Fruit fly (Drosophila melanogaster): ENCODE results near the gene CG3618.

Gene CG3618

dm6 chr3L:20815666-20816375 lies at the start of gene CG3618, which contains the start of gene Pka-R1 (continued):
- TF ChIP-seq CG2889 (GFP tag; IDR thresholded peaks at IDR 0.05): no peak
- peak; percentile 21 for TF ChIP-seq Fer1 (GFP tag; optimal IDR thresholded peaks at IDR 0.05)
- no peak for TF ChIP-seq CkIIα-i1 (GFP tag; IDR thresholded peaks at IDR 0.05)
- TF ChIP-seq unc-4 (GFP tag; IDR thresholded peaks at IDR 0.05; ENCODE audit: partially characterized antibody): no peak
- no peak for TF ChIP-seq wor (GFP tag; IDR thresholded peaks at IDR 0.05)
- no peak for TF ChIP-seq hkb (optimal IDR thresholded peaks at IDR 0.05)
- TF ChIP-seq hkb (GFP tag; IDR thresholded peaks at IDR 0.05): no peak
- no peak for TF ChIP-seq CG7372 (GFP tag; IDR thresholded peaks at IDR 0.05)
- no peak for TF ChIP-seq Rfx (GFP tag; IDR thresholded peaks at IDR 0.05)
- no peak for TF ChIP-seq CG5953 (GFP tag; IDR thresholded peaks at IDR 0.05)
- no peak for TF ChIP-seq crol (GFP tag; IDR thresholded peaks at IDR 0.05)
- TF ChIP-seq CG12104 (GFP tag; optimal IDR thresholded peaks at IDR 0.05): no peak
- no peak for TF ChIP-seq wdn (GFP tag; IDR thresholded peaks at IDR 0.05)
- TF ChIP-seq B-H1 (GFP tag; IDR thresholded peaks at IDR 0.05): no peak
- no peak for TF ChIP-seq CG17802 (tag; optimal IDR thresholded peaks at IDR 0.05)
- no peak for TF ChIP-seq btn (GFP tag; optimal IDR thresholded peaks at IDR 0.05)
- TF ChIP-seq CG1792 (GFP tag; optimal IDR thresholded peaks at IDR 0.05): no peak
- TF ChIP-seq CG7786 (GFP tag; optimal IDR thresholded peaks at IDR 0.05): no peak
- TF ChIP-seq inv (GFP tag; IDR thresholded peaks at IDR 0.05; ENCODE audit: partially characterized antibody): no peak
- TF ChIP-seq ash1 (GFP tag; optimal IDR thresholded peaks at IDR 0.05): no peak
- TF ChIP-seq Pdp1 (GFP tag; optimal IDR thresholded peaks at IDR 0.05): peak in 1 of 2 experiments; percentile 77
- TF ChIP-seq Eip74EF (GFP tag; optimal IDR thresholded peaks at IDR 0.05): no peak
- no peak for TF ChIP-seq knrl (GFP tag; IDR thresholded peaks at IDR 0.05; ENCODE audit: partially characterized antibody)
- TF ChIP-seq CG10147 (GFP tag; optimal IDR thresholded peaks at IDR 0.05): no peak
- peak; percentile 85 for TF ChIP-seq CG10267 (tag; optimal IDR thresholded peaks at IDR 0.05)
- TF ChIP-seq pho (GFP tag; optimal IDR thresholded peaks at IDR 0.05): no peak
- TF ChIP-seq CG3726 (GFP tag; IDR thresholded peaks at IDR 0.05): no peak
- TF ChIP-seq HmgD (GFP tag; optimal IDR thresholded peaks at IDR 0.05): no peak
- peak; percentile 32 for TF ChIP-seq CG34376 (GFP tag; optimal IDR thresholded peaks at IDR 0.05)
- TF ChIP-seq E2f1 (GFP tag; IDR thresholded peaks at IDR 0.05): no peak
- no peak for TF ChIP-seq Hand (GFP tag; optimal IDR thresholded peaks at IDR 0.05)
- peak; percentile 12 for TF ChIP-seq Xbp1 (GFP tag; optimal IDR thresholded peaks at IDR 0.05)
- TF ChIP-seq MESR4 (GFP tag; optimal IDR thresholded peaks at IDR 0.05): peak; percentile 83
- TF ChIP-seq BtbVII (GFP tag; optimal IDR thresholded peaks at IDR 0.05): no peak
- no peak for TF ChIP-seq CG15011 (GFP tag; optimal IDR thresholded peaks at IDR 0.05)
- TF ChIP-seq pzg (GFP tag; optimal IDR thresholded peaks at IDR 0.05): peak; percentile 73
- no peak for TF ChIP-seq CG9215 (GFP tag; IDR thresholded peaks at IDR 0.05)
- no peak for TF ChIP-seq disco-r (GFP tag; optimal IDR thresholded peaks at IDR 0.05)
- TF ChIP-seq Myb (GFP tag; optimal IDR thresholded peaks at IDR 0.05): peak; percentile 71
- no peak for TF ChIP-seq HLHmδ (GFP tag; optimal IDR thresholded peaks at IDR 0.05)
- no peak for TF ChIP-seq CG10366 (GFP tag; IDR thresholded peaks at IDR 0.05)
- no peak for TF ChIP-seq trh (GFP tag; optimal IDR thresholded peaks at IDR 0.05)
- TF ChIP-seq CG8290 (GFP tag; optimal IDR thresholded peaks at IDR 0.05): no peak
- TF ChIP-seq CG8290 (tag; optimal IDR thresholded peaks at IDR 0.05): no peak
- TF ChIP-seq CG8388 (GFP tag; optimal IDR thresholded peaks at IDR 0.05): no peak
- TF ChIP-seq mam (GFP tag; optimal IDR thresholded peaks at IDR 0.05): no peak
- peak; percentile 84 for TF ChIP-seq stwl (tag; optimal IDR thresholded peaks at IDR 0.05)
- TF ChIP-seq bowl (GFP tag; IDR thresholded peaks at IDR 0.05): no peak
- TF ChIP-seq sens (GFP tag): peak; percentile 30
- TF ChIP-seq CG1647 (GFP tag; optimal IDR thresholded peaks at IDR 0.05): no peak
- TF ChIP-seq CG2120 (GFP tag; optimal IDR thresholded peaks at IDR 0.05): peak; percentile 23
- TF ChIP-seq seq (GFP tag; IDR thresholded peaks at IDR 0.05): no peak

Data from whole organism, embryonic.